Worm (Caenorhabditis elegans): Measurements from ENCODE around the gene Y57A10B.6.

DNA sequence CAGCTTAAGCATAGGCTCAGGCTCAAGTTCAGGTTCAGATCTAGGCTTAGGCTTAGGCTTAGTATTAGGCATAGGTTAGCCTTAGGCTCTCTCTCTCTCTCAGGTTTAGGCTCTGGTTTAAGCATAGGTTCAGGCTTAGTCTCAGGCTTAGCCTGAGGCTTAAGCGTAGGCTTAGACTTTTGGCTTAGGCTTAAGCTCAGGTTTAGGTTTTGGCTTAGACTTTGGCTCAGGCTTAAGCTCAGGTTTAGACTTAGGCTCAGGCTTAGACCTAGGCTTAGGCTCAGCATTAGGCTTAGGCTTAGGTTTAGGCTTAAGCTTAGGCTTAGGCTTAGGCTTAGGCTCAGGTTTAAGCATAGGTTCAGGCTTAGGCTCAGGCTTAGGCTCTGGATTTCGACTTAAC lies 46.2 kb upstream of the Y57A10B.6 start:
- TF ChIP-seq med-1 (GFP tag; optimal IDR thresholded peaks at IDR 0.05; ENCODE audit: insufficient read depth): no peak
- TF ChIP-seq klf-2 (GFP tag; conservative IDR thresholded peaks at IDR 0.05): no peak
- TF ChIP-seq tab-1 (GFP tag; IDR thresholded peaks at IDR 0.05): no peak
- no peak for TF ChIP-seq flt-1 (GFP tag; IDR thresholded peaks at IDR 0.05)
- no peak for TF ChIP-seq T22C8.4 (GFP tag; IDR thresholded peaks at IDR 0.05)
- no peak for TF ChIP-seq ref-1 (GFP tag; conservative IDR thresholded peaks at IDR 0.05)
